Worm (Caenorhabditis elegans) whole organism, L2 larva: ENCODE measurements around the gene wrt-4.

Source experiments
- F13H6.1 ChIP-seq: sonication (generic microtip); optimal IDR thresholded peaks from 2 replicates; lab custom pipeline; 2016; ENCODE audit warnings: missing genetic modification characterization, missing compliant biosample characterization
- aly-2 ChIP-seq: fragments of 150-350 bp; optimal IDR thresholded peaks from 2 replicates; lab custom pipeline; 2014; ENCODE audit warnings: missing biosample characterization, missing genetic modification characterization
- blmp-1 ChIP-seq: sonication (generic microtip); optimal IDR thresholded peaks from 2 replicates; lab custom pipeline; 2017; ENCODE audit warnings: missing genetic modification characterization, mild to moderate bottlenecking, missing compliant biosample characterization, antibody characterized with exemption, moderate library complexity; ENCODE audit not compliant: insufficient read depth
- egl-27 ChIP-seq: sonication (generic microtip); optimal IDR thresholded peaks from 3 replicates; lab custom pipeline; 2017; ENCODE audit warnings: missing biosample characterization, missing genetic modification reagents, missing genetic modification characterization
- elt-1 ChIP-seq: fragments of 150-350 bp; optimal IDR thresholded peaks from 2 replicates; lab custom pipeline; 2014; ENCODE audit warnings: missing biosample characterization, missing genetic modification characterization
- lin-11 ChIP-seq: fragments of 150-350 bp; sonication (generic microtip); optimal IDR thresholded peaks from 2 replicates; lab custom pipeline; 2014; ENCODE audit warnings: missing biosample characterization, missing genetic modification characterization, inconsistent platforms, mixed read lengths
- lin-13 ChIP-seq: fragments of 150-350 bp; optimal IDR thresholded peaks from 2 replicates; lab custom pipeline; 2014; ENCODE audit warnings: missing biosample characterization, missing genetic modification reagents, missing genetic modification characterization
- mdl-1 ChIP-seq, 2 experiments: fragments of 150-350 bp in 1 of 2; sonication (generic microtip) in 1 of 2; optimal IDR thresholded peaks; 2 replicates each; lab custom pipeline; 2017; ENCODE audit warnings: missing biosample characterization in 2 of 2, missing genetic modification characterization in 2 of 2
- nhr-237 ChIP-seq: fragments of 150-350 bp; optimal IDR thresholded peaks from 2 replicates; lab custom pipeline; 2014; ENCODE audit warnings: missing biosample characterization, missing genetic modification characterization

DNA sequence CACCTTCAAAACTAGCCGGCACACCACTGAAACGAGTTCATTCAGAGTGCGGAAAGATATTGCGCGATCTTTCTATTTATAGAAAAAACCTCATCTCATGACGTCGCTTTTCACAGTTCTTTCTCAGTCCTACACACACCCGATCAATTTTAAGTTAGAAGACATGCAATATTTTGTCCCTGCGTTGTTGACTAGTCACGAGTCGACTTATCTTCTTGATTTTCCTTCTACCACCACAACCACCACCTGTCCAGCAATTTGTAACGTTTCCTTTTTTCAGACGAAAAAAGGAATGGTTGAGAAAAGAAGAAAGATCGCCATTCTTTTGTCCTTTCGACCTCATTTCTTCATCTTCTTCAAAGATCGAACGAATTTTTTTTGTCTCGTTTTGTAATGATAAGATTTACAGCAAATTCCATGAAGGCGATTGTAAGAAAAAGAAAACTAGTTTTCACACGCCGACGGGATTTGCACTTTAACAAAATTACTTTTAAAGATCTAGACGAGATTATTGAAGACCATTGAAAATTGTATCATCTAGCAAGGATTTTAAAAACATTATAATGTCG, 50.9 kb downstream of the wrt-4 start:
- TF ChIP-seq aly-2 (tag; lab: Kevin White, UChicago): no peak
- TF ChIP-seq lin-13: no peak
- TF ChIP-seq blmp-1 (tag; lab: Kevin White, UChicago): peak; percentile 59
- TF ChIP-seq nhr-237: no peak
- TF ChIP-seq egl-27 (tag; lab: Kevin White, UChicago): peak; percentile 17
- TF ChIP-seq F13H6.1 (tag; lab: Kevin White, UChicago): no peak
- TF ChIP-seq elt-1 (tag; lab: Kevin White, UChicago): no peak
- TF ChIP-seq mdl-1 (tag; optimal IDR thresholded peaks at IDR 0.05; lab: Kevin White, UChicago): no peak
- no peak for TF ChIP-seq lin-11
